Worm (Caenorhabditis elegans): ENCODE measurements around the gene fkb-4.
A peak's percentile ranks its signal among the peaks of the same experiment; 100 is the strongest.

The fkb-4 gene

ce11 chrV:12818486-12818885 lies 31.6 kb upstream of the fkb-4 start:
- TF ChIP-seq tra-4 (tag; optimal IDR thresholded peaks at IDR 0.05) = no peak
- no peak for TF ChIP-seq pes-1 (GFP tag; IDR thresholded peaks at IDR 0.05)
- TF ChIP-seq flt-1 (GFP tag; IDR thresholded peaks at IDR 0.05) = no peak
- TF ChIP-seq hmbx-1 (tag; optimal IDR thresholded peaks at IDR 0.05) = no peak
- TF ChIP-seq tbx-37 (GFP tag; conservative IDR thresholded peaks at IDR 0.05) = no peak
- no peak for TF ChIP-seq hnd-1 (tag; optimal IDR thresholded peaks at IDR 0.05)
- TF ChIP-seq scrt-1 (GFP tag; IDR thresholded peaks at IDR 0.05) = no peak
- TF ChIP-seq ceh-13 (GFP tag; optimal IDR thresholded peaks at IDR 0.05) = no peak
- TF ChIP-seq F13C5.2 (tag; optimal IDR thresholded peaks at IDR 0.05) = no peak
- no peak for TF ChIP-seq tbx-11 (GFP tag; IDR thresholded peaks at IDR 0.05)
- TF ChIP-seq sea-1 (GFP tag; conservative IDR thresholded peaks at IDR 0.05) = no peak
- TF ChIP-seq ets-7 (tag; optimal IDR thresholded peaks at IDR 0.05) = no peak
- no peak for TF ChIP-seq aly-1 (tag; optimal IDR thresholded peaks at IDR 0.05)
- no peak for TF ChIP-seq hmg-4 (GFP tag; optimal IDR thresholded peaks at IDR 0.05)
- no peak for TF ChIP-seq B0310.2 (tag; optimal IDR thresholded peaks at IDR 0.05)
- TF ChIP-seq ama-1 (optimal IDR thresholded peaks at IDR 0.05) = no peak
- TF ChIP-seq ceh-36 (tag; optimal IDR thresholded peaks at IDR 0.05) = no peak

ce11 chrV:12816672-12817071 lies 29.7 kb upstream of the fkb-4 start:
- no peak for TF ChIP-seq hmbx-1 (tag; optimal IDR thresholded peaks at IDR 0.05)
- TF ChIP-seq sea-1 (GFP tag; conservative IDR thresholded peaks at IDR 0.05) = no peak
- TF ChIP-seq B0310.2 (tag; optimal IDR thresholded peaks at IDR 0.05) = no peak
- no peak for TF ChIP-seq tbx-11 (GFP tag; IDR thresholded peaks at IDR 0.05)
- TF ChIP-seq ceh-36 (tag; optimal IDR thresholded peaks at IDR 0.05) = no peak
- TF ChIP-seq tbx-37 (GFP tag; conservative IDR thresholded peaks at IDR 0.05) = no peak
- TF ChIP-seq F13C5.2 (tag; optimal IDR thresholded peaks at IDR 0.05) = no peak
- TF ChIP-seq aly-1 (tag; optimal IDR thresholded peaks at IDR 0.05) = no peak
- no peak for TF ChIP-seq ama-1 (optimal IDR thresholded peaks at IDR 0.05)
- TF ChIP-seq hmg-4 (GFP tag; optimal IDR thresholded peaks at IDR 0.05) = no peak
- TF ChIP-seq flt-1 (GFP tag; IDR thresholded peaks at IDR 0.05) = no peak
- no peak for TF ChIP-seq pes-1 (GFP tag; IDR thresholded peaks at IDR 0.05)
- no peak for TF ChIP-seq hnd-1 (tag; optimal IDR thresholded peaks at IDR 0.05)
- no peak for TF ChIP-seq ceh-13 (GFP tag; optimal IDR thresholded peaks at IDR 0.05)
- no peak for TF ChIP-seq scrt-1 (GFP tag; IDR thresholded peaks at IDR 0.05)
- TF ChIP-seq ets-7 (tag; optimal IDR thresholded peaks at IDR 0.05) = no peak

- no peak for TF ChIP-seq aly-1 (tag; optimal IDR thresholded peaks at IDR 0.05)
- TF ChIP-seq scrt-1 (GFP tag; IDR thresholded peaks at IDR 0.05) = no peak
- no peak for TF ChIP-seq hmbx-1 (tag; optimal IDR thresholded peaks at IDR 0.05)
- TF ChIP-seq ceh-13 (GFP tag; optimal IDR thresholded peaks at IDR 0.05) = no peak
- TF ChIP-seq sea-1 (GFP tag; conservative IDR thresholded peaks at IDR 0.05) = no peak
- no peak for TF ChIP-seq tra-4 (tag; optimal IDR thresholded peaks at IDR 0.05)
- TF ChIP-seq hmg-4 (GFP tag; optimal IDR thresholded peaks at IDR 0.05) = no peak
- no peak for TF ChIP-seq F13C5.2 (tag; optimal IDR thresholded peaks at IDR 0.05)
- no peak for TF ChIP-seq ama-1 (optimal IDR thresholded peaks at IDR 0.05)
Measured at ce11 chrV:12815386-12815785, 28.5 kb upstream of the fkb-4 start.

- TF ChIP-seq tbx-37 (GFP tag; conservative IDR thresholded peaks at IDR 0.05) = no peak
- peak; percentile 52 for TF ChIP-seq hmg-4 (GFP tag; optimal IDR thresholded peaks at IDR 0.05)
- TF ChIP-seq tbx-11 (GFP tag; IDR thresholded peaks at IDR 0.05) = no peak
- TF ChIP-seq ets-7 (tag; optimal IDR thresholded peaks at IDR 0.05) = no peak
- TF ChIP-seq aly-1 (tag; optimal IDR thresholded peaks at IDR 0.05) = peak; percentile 10
- no peak for TF ChIP-seq flt-1 (GFP tag; IDR thresholded peaks at IDR 0.05)
- no peak for TF ChIP-seq hmbx-1 (tag; optimal IDR thresholded peaks at IDR 0.05)
- peak; percentile 2 for TF ChIP-seq F13C5.2 (tag; optimal IDR thresholded peaks at IDR 0.05)
- TF ChIP-seq ama-1 (optimal IDR thresholded peaks at IDR 0.05) = no peak
Measured at ce11 chrV:12814481-12814882, 27.6 kb upstream of the fkb-4 start.

DNA sequence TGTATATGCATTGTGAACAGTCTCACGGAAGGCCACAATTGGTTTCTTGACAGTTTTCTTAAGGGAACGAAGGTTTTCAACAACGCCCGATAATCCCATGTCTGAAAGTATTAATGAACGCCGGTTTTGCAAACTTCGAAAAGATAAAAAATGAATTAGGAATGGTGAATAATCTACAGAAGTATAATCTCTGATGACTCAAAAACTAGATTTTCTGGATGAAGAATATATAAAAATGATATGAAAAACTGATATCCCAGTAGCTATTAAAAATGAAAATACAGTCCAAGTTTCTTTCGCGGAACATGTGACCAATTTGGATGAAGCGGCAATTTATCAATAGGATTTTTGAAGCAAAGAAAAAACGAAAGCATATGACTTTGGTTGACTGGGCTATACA lies 27.1 kb upstream of the fkb-4 start, which contains the start of gene ZC443.3:
TSS of gene ZC443.3 (minus strand) at position 101 of the 400 bp plus-strand sequence.
- no peak for TF ChIP-seq B0310.2 (tag; optimal IDR thresholded peaks at IDR 0.05)
- no peak for TF ChIP-seq F13C5.2 (tag; optimal IDR thresholded peaks at IDR 0.05)
- TF ChIP-seq hnd-1 (tag; optimal IDR thresholded peaks at IDR 0.05) = no peak
- TF ChIP-seq ceh-36 (tag; optimal IDR thresholded peaks at IDR 0.05) = no peak
- no peak for TF ChIP-seq tra-4 (tag; optimal IDR thresholded peaks at IDR 0.05)
- no peak for TF ChIP-seq hmg-4 (GFP tag; optimal IDR thresholded peaks at IDR 0.05)
- TF ChIP-seq tbx-11 (GFP tag; IDR thresholded peaks at IDR 0.05) = no peak
- TF ChIP-seq scrt-1 (GFP tag; IDR thresholded peaks at IDR 0.05) = no peak
- TF ChIP-seq tbx-37 (GFP tag; conservative IDR thresholded peaks at IDR 0.05) = no peak
- no peak for TF ChIP-seq hmbx-1 (tag; optimal IDR thresholded peaks at IDR 0.05)
- no peak for TF ChIP-seq aly-1 (tag; optimal IDR thresholded peaks at IDR 0.05)
- no peak for TF ChIP-seq ets-7 (tag; optimal IDR thresholded peaks at IDR 0.05)
- TF ChIP-seq ama-1 (optimal IDR thresholded peaks at IDR 0.05) = no peak
- TF ChIP-seq pes-1 (GFP tag; IDR thresholded peaks at IDR 0.05) = no peak
- no peak for TF ChIP-seq flt-1 (GFP tag; IDR thresholded peaks at IDR 0.05)
- TF ChIP-seq ceh-13 (GFP tag; optimal IDR thresholded peaks at IDR 0.05) = no peak
- no peak for TF ChIP-seq sea-1 (GFP tag; conservative IDR thresholded peaks at IDR 0.05)

DNA sequence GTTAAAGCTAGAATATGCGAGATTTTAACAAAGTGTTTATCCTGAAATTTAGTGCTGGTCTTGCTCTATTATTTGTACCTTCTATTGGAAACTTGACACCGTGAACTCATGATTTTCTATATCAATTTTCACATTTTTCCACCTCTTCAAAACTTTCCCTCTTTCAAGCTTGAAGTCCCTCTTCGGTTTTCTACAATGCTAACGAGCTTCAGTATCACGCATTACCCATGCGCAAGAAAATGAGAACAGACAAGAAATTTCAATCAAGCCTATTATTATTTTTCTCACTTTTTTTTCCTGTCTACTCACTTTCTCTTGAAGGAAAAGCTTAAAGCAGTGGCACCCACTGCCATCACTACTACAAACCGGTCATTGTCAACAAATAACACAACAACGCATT lies 24.9 kb upstream of the fkb-4 start:
- TF ChIP-seq tra-4 (tag; optimal IDR thresholded peaks at IDR 0.05) = no peak
- TF ChIP-seq B0310.2 (tag; optimal IDR thresholded peaks at IDR 0.05) = no peak
- TF ChIP-seq tbx-11 (GFP tag; IDR thresholded peaks at IDR 0.05) = no peak
- no peak for TF ChIP-seq flt-1 (GFP tag; IDR thresholded peaks at IDR 0.05)
- TF ChIP-seq ceh-13 (GFP tag; optimal IDR thresholded peaks at IDR 0.05) = no peak
- TF ChIP-seq ceh-36 (tag; optimal IDR thresholded peaks at IDR 0.05) = no peak

DNA sequence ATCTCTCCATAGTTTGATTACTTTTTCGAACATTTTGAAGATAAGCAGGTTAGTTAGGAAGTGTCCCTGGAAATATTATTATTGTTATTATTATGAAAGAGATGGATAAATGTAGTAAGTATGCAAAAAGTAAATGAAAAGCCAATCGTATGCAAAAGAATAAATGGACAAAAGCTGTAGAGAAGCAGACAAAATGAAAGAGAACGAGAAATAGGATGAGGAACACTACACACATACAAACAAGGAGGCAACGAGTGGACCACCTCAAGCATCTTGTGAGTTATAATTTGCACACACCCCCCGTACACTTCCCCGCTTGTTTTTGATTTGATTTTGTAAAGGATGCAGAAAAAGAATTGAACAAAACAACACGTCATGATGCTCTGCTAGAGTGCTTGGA lies 24.2 kb upstream of the fkb-4 start, which contains the start of gene ZC443.2:
TSS of gene ZC443.2 (minus strand) at position 67 of the 400 bp plus-strand sequence.
- TF ChIP-seq tra-4 (tag; optimal IDR thresholded peaks at IDR 0.05) (no peak), ceh-36 (tag; optimal IDR thresholded peaks at IDR 0.05) (no peak), hnd-1 (tag; optimal IDR thresholded peaks at IDR 0.05) (no peak), F13C5.2 (tag; optimal IDR thresholded peaks at IDR 0.05) (no peak), B0310.2 (tag; optimal IDR thresholded peaks at IDR 0.05) (no peak), ama-1 (optimal IDR thresholded peaks at IDR 0.05) (no peak), sea-1 (GFP tag; conservative IDR thresholded peaks at IDR 0.05) (no peak), aly-1 (tag; optimal IDR thresholded peaks at IDR 0.05) (no peak), flt-1 (GFP tag; IDR thresholded peaks at IDR 0.05) (no peak), ceh-13 (GFP tag; optimal IDR thresholded peaks at IDR 0.05) (no peak), hmbx-1 (tag; optimal IDR thresholded peaks at IDR 0.05) (no peak), tbx-37 (GFP tag; conservative IDR thresholded peaks at IDR 0.05) (no peak), pes-1 (GFP tag; IDR thresholded peaks at IDR 0.05) (no peak), tbx-11 (GFP tag; IDR thresholded peaks at IDR 0.05) (no peak), hmg-4 (GFP tag; optimal IDR thresholded peaks at IDR 0.05) (no peak), ets-7 (tag; optimal IDR thresholded peaks at IDR 0.05) (no peak), scrt-1 (GFP tag; IDR thresholded peaks at IDR 0.05) (no peak)
